Worm (Caenorhabditis elegans): ENCODE data around the gene nhr-132.

Gene nhr-132

ce11 chrV:534176-534575 lies at the start of gene nhr-132:
nhr-132 (plus strand) TSS chrV:534446.
- TF ChIP-seq elt-1 (tag; optimal IDR thresholded peaks at IDR 0.05; ENCODE audit: borderline replicate concordance, insufficient read depth) = peak; percentile 3
- TF ChIP-seq sem-2 (GFP tag; optimal IDR thresholded peaks at IDR 0.05) = no peak

- TF ChIP-seq mls-2 (tag; optimal IDR thresholded peaks at IDR 0.05) = no peak
- TF ChIP-seq lsy-2 (tag; optimal IDR thresholded peaks at IDR 0.05) = no peak
- no peak for TF ChIP-seq nhr-2 (tag; optimal IDR thresholded peaks at IDR 0.05)
- TF ChIP-seq lin-13 (tag; optimal IDR thresholded peaks at IDR 0.05) = no peak
- TF ChIP-seq sptf-1 (tag; optimal IDR thresholded peaks at IDR 0.05) = no peak
- no peak for TF ChIP-seq nhr-237 (tag; optimal IDR thresholded peaks at IDR 0.05)
- no peak for TF ChIP-seq mep-1 (tag; optimal IDR thresholded peaks at IDR 0.05)
- no peak for TF ChIP-seq blmp-1 (tag; optimal IDR thresholded peaks at IDR 0.05)
- no peak for TF ChIP-seq tbx-8 (GFP tag; optimal IDR thresholded peaks at IDR 0.05)
- no peak for TF ChIP-seq flh-1 (GFP tag; optimal IDR thresholded peaks at IDR 0.05)
- no peak for TF ChIP-seq ztf-11 (tag; optimal IDR thresholded peaks at IDR 0.05)
- no peak for TF ChIP-seq M03D4.4 (tag; optimal IDR thresholded peaks at IDR 0.05)
- TF ChIP-seq ces-1 (GFP tag; optimal IDR thresholded peaks at IDR 0.05) = no peak
- TF ChIP-seq cnd-1 (tag; optimal IDR thresholded peaks at IDR 0.05) = no peak
Observed at ce11 chrV:486684-487083, 47.6 kb upstream of the nhr-132 start, which contains the start of gene nhr-211. nhr-211 (plus strand) TSS chrV:486984.

- TF ChIP-seq drap-1 (GFP tag; optimal IDR thresholded peaks at IDR 0.05) = no peak
- TF ChIP-seq ces-1 (GFP tag; optimal IDR thresholded peaks at IDR 0.05) = no peak
- TF ChIP-seq unc-62 (GFP tag; optimal IDR thresholded peaks at IDR 0.05) = no peak
- TF ChIP-seq lsy-2 (tag; optimal IDR thresholded peaks at IDR 0.05) = no peak
- no peak for TF ChIP-seq unc-120 (tag; optimal IDR thresholded peaks at IDR 0.05; ENCODE audit: poor library complexity, severe bottlenecking)
- TF ChIP-seq ceh-43 (GFP tag; optimal IDR thresholded peaks at IDR 0.05) = no peak
- TF ChIP-seq hlh-1 (tag; optimal IDR thresholded peaks at IDR 0.05) = no peak
- TF ChIP-seq elt-1 (tag; optimal IDR thresholded peaks at IDR 0.05; ENCODE audit: borderline replicate concordance, insufficient read depth) = no peak
- TF ChIP-seq nhr-28 (tag; optimal IDR thresholded peaks at IDR 0.05) = no peak
- no peak for TF ChIP-seq nhr-76 (tag; optimal IDR thresholded peaks at IDR 0.05)
- TF ChIP-seq elt-3 (tag; optimal IDR thresholded peaks at IDR 0.05) = no peak
- no peak for TF ChIP-seq unc-39 (tag; optimal IDR thresholded peaks at IDR 0.05)
- TF ChIP-seq lin-32 (GFP tag; optimal IDR thresholded peaks at IDR 0.05) = no peak
- no peak for TF ChIP-seq bed-3 (GFP tag; optimal IDR thresholded peaks at IDR 0.05)
- TF ChIP-seq sem-2 (GFP tag; optimal IDR thresholded peaks at IDR 0.05) = no peak
- no peak for TF ChIP-seq tbx-8 (GFP tag; optimal IDR thresholded peaks at IDR 0.05)
- TF ChIP-seq sptf-1 (tag; optimal IDR thresholded peaks at IDR 0.05) = no peak
- TF ChIP-seq zip-8 (tag; optimal IDR thresholded peaks at IDR 0.05) = no peak
- no peak for TF ChIP-seq flh-1 (GFP tag; optimal IDR thresholded peaks at IDR 0.05)
Observed at ce11 chrV:487980-488379, 46.3 kb upstream of the nhr-132 start.

- no peak for TF ChIP-seq nhr-76 (tag; optimal IDR thresholded peaks at IDR 0.05)
- no peak for TF ChIP-seq lin-32 (GFP tag; optimal IDR thresholded peaks at IDR 0.05)
- no peak for TF ChIP-seq sem-2 (GFP tag; optimal IDR thresholded peaks at IDR 0.05)
- TF ChIP-seq pha-4 (tag; optimal IDR thresholded peaks at IDR 0.05) = no peak
- no peak for TF ChIP-seq M03D4.4 (tag; optimal IDR thresholded peaks at IDR 0.05)
- TF ChIP-seq bed-3 (GFP tag; optimal IDR thresholded peaks at IDR 0.05) = no peak
- no peak for TF ChIP-seq nhr-28 (tag; optimal IDR thresholded peaks at IDR 0.05)
- no peak for TF ChIP-seq ham-2 (GFP tag; optimal IDR thresholded peaks at IDR 0.05)
- TF ChIP-seq nhr-2 (tag; optimal IDR thresholded peaks at IDR 0.05) = no peak
- no peak for TF ChIP-seq snpc-4 (tag; optimal IDR thresholded peaks at IDR 0.05)
- no peak for TF ChIP-seq lsy-2 (tag; optimal IDR thresholded peaks at IDR 0.05)
- TF ChIP-seq ceh-43 (GFP tag; optimal IDR thresholded peaks at IDR 0.05) = no peak
- TF ChIP-seq ztf-11 (tag; optimal IDR thresholded peaks at IDR 0.05) = no peak
- no peak for TF ChIP-seq elt-3 (tag; optimal IDR thresholded peaks at IDR 0.05)
Observed at ce11 chrV:489320-489719, 44.9 kb upstream of the nhr-132 start, which contains the start of gene nhr-106. nhr-106 (plus strand) TSS chrV:489620.

DNA sequence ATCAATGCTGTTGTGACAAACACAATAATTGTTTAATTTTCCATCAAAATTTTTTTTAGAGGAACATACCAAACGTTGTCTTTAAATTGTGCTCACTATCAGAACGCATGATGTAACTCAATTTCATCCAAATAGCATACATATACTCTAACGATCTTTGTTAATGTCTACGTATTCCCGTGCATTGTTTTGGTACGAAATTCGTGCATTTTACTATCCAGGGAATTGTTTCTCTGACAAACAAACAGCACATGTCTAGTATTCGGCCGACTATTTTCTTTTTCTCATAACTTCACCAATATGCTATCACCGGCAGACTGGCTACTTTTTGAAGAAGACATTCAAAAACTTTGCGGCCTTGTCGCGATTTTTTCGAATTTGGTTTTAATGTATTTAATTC lies 42.8 kb upstream of the nhr-132 start, which contains the start of gene str-196:
Gene str-196 (plus strand): TSS at position 301 of the 400 bp plus-strand sequence.
- no peak for TF ChIP-seq drap-1 (GFP tag; optimal IDR thresholded peaks at IDR 0.05)
- no peak for TF ChIP-seq sem-2 (GFP tag; optimal IDR thresholded peaks at IDR 0.05)
- no peak for TF ChIP-seq unc-39 (tag; optimal IDR thresholded peaks at IDR 0.05)
- TF ChIP-seq sptf-1 (tag; optimal IDR thresholded peaks at IDR 0.05) = no peak
- TF ChIP-seq blmp-1 (tag; optimal IDR thresholded peaks at IDR 0.05) = no peak
- TF ChIP-seq lsy-2 (tag; optimal IDR thresholded peaks at IDR 0.05) = no peak
- no peak for TF ChIP-seq nhr-237 (tag; optimal IDR thresholded peaks at IDR 0.05)
- TF ChIP-seq bed-3 (GFP tag; optimal IDR thresholded peaks at IDR 0.05) = no peak
- no peak for TF ChIP-seq pha-4 (tag; optimal IDR thresholded peaks at IDR 0.05)
- TF ChIP-seq elt-3 (tag; optimal IDR thresholded peaks at IDR 0.05) = no peak
- TF ChIP-seq mep-1 (tag; optimal IDR thresholded peaks at IDR 0.05) = no peak
- TF ChIP-seq nhr-2 (tag; optimal IDR thresholded peaks at IDR 0.05) = no peak
- no peak for TF ChIP-seq cnd-1 (tag; optimal IDR thresholded peaks at IDR 0.05)
